Worm (Caenorhabditis elegans) whole organism, L4/young adult: ENCODE results near the gene aakg-4.

Experiments
- W03F9.2 ChIP-seq: fragments of 150-350 bp; optimal IDR thresholded peaks from 2 replicates; lab custom pipeline; 2014; ENCODE audit warnings: missing biosample characterization, missing genetic modification characterization
- dao-5 ChIP-seq: sonication (generic microtip); optimal IDR thresholded peaks from 2 replicates; lab custom pipeline; 2016; ENCODE audit warnings: missing genotype, missing genetic modification characterization, moderate library complexity, missing compliant biosample characterization
- him-1 ChIP-seq: sonication (generic microtip); optimal IDR thresholded peaks from 2 replicates; lab custom pipeline; 2016; ENCODE audit warnings: missing genotype, missing genetic modification reagents, missing genetic modification characterization, missing compliant biosample characterization

DNA sequence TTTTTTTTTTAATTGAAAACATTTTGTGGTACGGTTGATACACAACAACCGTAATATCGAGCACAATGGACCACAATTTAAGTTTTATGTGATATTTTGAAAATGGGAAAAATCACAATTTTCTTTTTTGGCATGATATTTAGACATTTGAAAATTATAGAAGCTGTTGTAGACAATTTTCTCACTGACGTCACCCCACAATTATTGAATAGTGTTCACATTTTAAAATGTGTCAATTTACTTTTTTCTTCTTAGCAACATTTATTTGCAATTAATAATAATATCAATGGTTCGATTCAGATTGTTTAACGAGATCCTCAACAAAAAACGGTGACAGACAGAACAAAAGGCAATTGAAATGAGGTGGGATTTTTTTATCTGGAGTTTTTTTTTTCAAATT lies 16.2 kb upstream of the aakg-4 start, which contains the start of gene T01B6.1:
- TF ChIP-seq W03F9.2 (tag; lab: Kevin White, UChicago) (no peak), him-1 (no peak), dao-5 (tag; lab: Kevin White, UChicago) (no peak)
